Worm (Caenorhabditis elegans) whole organism, late embryonic: ENCODE data around the gene spo-11.

Source experiments
- F13H6.1 ChIP-seq: sonication (generic microtip); optimal IDR thresholded peaks from 2 replicates; lab custom pipeline; 2016; ENCODE audit warnings: missing genetic modification characterization, missing compliant biosample characterization
- ahr-1 ChIP-seq: sonication (generic microtip); optimal IDR thresholded peaks from 2 replicates; lab custom pipeline; 2016; ENCODE audit warnings: missing genetic modification characterization, missing compliant biosample characterization
- ama-1 ChIP-seq: fragments of 150-350 bp; optimal IDR thresholded peaks from 2 replicates; lab custom pipeline; 2014
- ceh-6 ChIP-seq: fragments of 200-800 bp; sonication (Bioruptor generic); optimal IDR thresholded peaks from 2 replicates; lab custom pipeline; 2018; ENCODE audit warnings: mild to moderate bottlenecking, missing genetic modification characterization, missing compliant biosample characterization
- ceh-9 ChIP-seq: sonication (generic microtip); optimal IDR thresholded peaks from 2 replicates; lab custom pipeline; 2016; ENCODE audit warnings: mild to moderate bottlenecking, missing genetic modification characterization, inconsistent platforms, missing compliant biosample characterization
- eyg-1 ChIP-seq: sonication (generic microtip); optimal IDR thresholded peaks from 2 replicates; lab custom pipeline; 2016; ENCODE audit warnings: missing genotype, missing genetic modification characterization, missing compliant biosample characterization
- nhr-11 ChIP-seq: fragments of 150-350 bp; optimal IDR thresholded peaks from 2 replicates; lab custom pipeline; 2014; ENCODE audit warnings: missing biosample characterization, missing genetic modification characterization
- pag-3 ChIP-seq: sonication (generic microtip); optimal IDR thresholded peaks from 2 replicates; lab custom pipeline; 2016; ENCODE audit warnings: missing compliant biosample characterization, missing genetic modification characterization, borderline replicate concordance
- pha-2 ChIP-seq: sonication (generic microtip); optimal IDR thresholded peaks from 2 replicates; lab custom pipeline; 2017; ENCODE audit warnings: mild to moderate bottlenecking, missing genetic modification characterization, missing compliant biosample characterization
- pha-4 ChIP-seq: fragments of 150-350 bp; optimal IDR thresholded peaks from 2 replicates; lab custom pipeline; 2018; ENCODE audit warnings: missing biosample characterization, missing genetic modification reagents, missing genetic modification characterization
- tbx-2 ChIP-seq: sonication (generic microtip); optimal IDR thresholded peaks from 2 replicates; lab custom pipeline; 2016; ENCODE audit warnings: missing genetic modification characterization, missing compliant biosample characterization
- unc-55 ChIP-seq: sonication (generic microtip); optimal IDR thresholded peaks from 2 replicates; lab custom pipeline; 2017; ENCODE audit warnings: missing biosample characterization, missing genetic modification reagents, missing genetic modification characterization

DNA sequence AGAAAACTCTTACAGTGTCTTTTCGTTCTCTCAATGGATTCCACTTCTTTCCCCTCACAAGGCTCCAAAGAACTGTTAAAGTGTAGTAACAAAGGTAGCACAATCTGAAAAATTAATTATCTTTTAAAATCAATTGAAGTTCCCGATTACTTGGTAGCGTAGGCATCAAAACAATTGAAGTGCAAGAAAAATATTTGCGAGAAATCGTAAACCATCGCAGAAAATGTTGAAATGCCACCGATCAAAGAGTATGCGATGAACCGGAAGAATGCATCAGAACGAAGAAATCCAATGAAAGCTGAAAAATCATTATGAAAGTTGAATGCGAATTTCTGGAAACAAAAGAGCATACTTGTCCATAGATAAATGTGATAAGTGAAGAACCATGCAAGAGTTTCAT lies 21.8 kb upstream of the spo-11 start:
- TF ChIP-seq pag-3 (no peak), pha-4 (tag; lab: Kevin White, UChicago) (no peak), ahr-1 (tag; lab: Kevin White, UChicago) (no peak), tbx-2 (tag; lab: Kevin White, UChicago) (no peak), ceh-6 (GFP tag; lab: Kevin White, UChicago) (no peak), nhr-11 (no peak), pha-2 (tag; lab: Kevin White, UChicago) (no peak), unc-55 (GFP tag; lab: Kevin White, UChicago) (no peak), F13H6.1 (tag; lab: Kevin White, UChicago) (no peak), ceh-9 (tag; lab: Kevin White, UChicago) (no peak), ama-1 (lab: Kevin White, UChicago) (no peak), eyg-1 (tag; lab: Kevin White, UChicago) (no peak)
